Fruit fly (Drosophila melanogaster) whole organism, adult: ENCODE measurements around the gene Acsf2.
A peak's percentile ranks its signal among the peaks of the same experiment; 100 is the strongest.

Experiments
- CG11617 ChIP-seq: fragments of 200-800 bp; sonication (Bioruptor generic); optimal IDR thresholded peaks from 2 replicates; lab custom pipeline; 2017; ENCODE audit warnings: mild to moderate bottlenecking, missing biosample characterization, missing genetic modification reagents, missing genetic modification characterization
- CG12768 ChIP-seq: fragments of 200-800 bp; sonication (Bioruptor generic); optimal IDR thresholded peaks from 2 replicates; lab custom pipeline; 2017; ENCODE audit warnings: missing biosample characterization, missing genetic modification characterization, mild to moderate bottlenecking, moderate library complexity, missing genetic modification reagents
- CG14711 ChIP-seq: fragments of 200-800 bp; sonication (Bioruptor generic); optimal IDR thresholded peaks from 2 replicates; lab custom pipeline; 2018; ENCODE audit warnings: missing biosample characterization, mild to moderate bottlenecking, missing genetic modification characterization, moderate library complexity
- CG1620 ChIP-seq: fragments of 200-800 bp; sonication (Bioruptor generic); optimal IDR thresholded peaks from 2 replicates; lab custom pipeline; 2016; ENCODE audit warnings: missing biosample characterization, missing genetic modification characterization
- CG33017 ChIP-seq: fragments of 200-800 bp; sonication (Bioruptor generic); optimal IDR thresholded peaks from 2 replicates; lab custom pipeline; 2018; ENCODE audit warnings: missing biosample characterization, mild to moderate bottlenecking, missing genetic modification characterization, moderate library complexity
- CG5204 ChIP-seq: fragments of 200-800 bp; sonication (Bioruptor generic); optimal IDR thresholded peaks from 2 replicates; lab custom pipeline; 2016; ENCODE audit warnings: missing biosample characterization, missing genetic modification characterization
- CG7045 ChIP-seq: fragments of 200-800 bp; sonication (Bioruptor generic); optimal IDR thresholded peaks from 2 replicates; lab custom pipeline; 2017; ENCODE audit warnings: missing biosample characterization, mild to moderate bottlenecking, missing genetic modification characterization
- CG7101 ChIP-seq: fragments of 200-800 bp; sonication (Bioruptor generic); optimal IDR thresholded peaks from 2 replicates; lab custom pipeline; 2018; ENCODE audit warnings: missing biosample characterization, mild to moderate bottlenecking, missing genetic modification characterization, moderate library complexity
- Clk ChIP-seq: fragments of 200-800 bp; sonication (Bioruptor generic); optimal IDR thresholded peaks from 2 replicates; lab custom pipeline; 2017; ENCODE audit warnings: missing biosample characterization, missing genetic modification characterization
- Crg-1 ChIP-seq: fragments of 200-800 bp; sonication (Bioruptor generic); optimal IDR thresholded peaks from 2 replicates; lab custom pipeline; 2016; ENCODE audit warnings: missing biosample characterization, missing genetic modification characterization
- Hr96 ChIP-seq: fragments of 200-800 bp; sonication (Bioruptor generic); optimal IDR thresholded peaks from 2 replicates; lab custom pipeline; 2016; ENCODE audit warnings: missing biosample characterization, missing genetic modification characterization
- Mnt ChIP-seq: fragments of 200-800 bp; sonication (Bioruptor generic); optimal IDR thresholded peaks from 2 replicates; lab custom pipeline; 2016; ENCODE audit warnings: missing biosample characterization, mild to moderate bottlenecking, missing genetic modification characterization
- bab1 ChIP-seq: fragments of 200-800 bp; sonication (Bioruptor generic); optimal IDR thresholded peaks from 3 replicates; lab custom pipeline; 2019; ENCODE audit warnings: missing biosample characterization, mild to moderate bottlenecking, missing genetic modification characterization, moderate library complexity
- cic ChIP-seq: fragments of 200-800 bp; sonication (Bioruptor generic); optimal IDR thresholded peaks from 2 replicates; lab custom pipeline; 2017; ENCODE audit warnings: missing biosample characterization, mild to moderate bottlenecking, missing genetic modification characterization, moderate library complexity
- cnc ChIP-seq, 2 experiments: fragments of >200 bp; optimal IDR thresholded peaks; 2 replicates each; lab custom pipeline; 2017
- kay ChIP-seq: fragments of 200-800 bp; sonication (Bioruptor generic); peaks from one replicate; lab custom pipeline; 2016; ENCODE audit warnings: missing biosample characterization, missing genetic modification characterization, borderline replicate concordance
- ovo ChIP-seq: fragments of 200-800 bp; sonication (Bioruptor generic); optimal IDR thresholded peaks from 2 replicates; lab custom pipeline; 2016; ENCODE audit warnings: missing biosample characterization, missing genetic modification characterization
- pad ChIP-seq: fragments of 200-800 bp; sonication (Bioruptor generic); optimal IDR thresholded peaks from 3 replicates; lab custom pipeline; 2017; ENCODE audit warnings: missing biosample characterization, missing genetic modification characterization, mild to moderate bottlenecking, moderate library complexity, missing genetic modification reagents
- tj ChIP-seq: fragments of 200-800 bp; sonication (Bioruptor generic); optimal IDR thresholded peaks from 3 replicates; lab custom pipeline; 2017; ENCODE audit warnings: missing biosample characterization, mild to moderate bottlenecking, missing genetic modification characterization, moderate library complexity
- toe ChIP-seq: fragments of 200-800 bp; sonication (Bioruptor generic); optimal IDR thresholded peaks from 2 replicates; lab custom pipeline; 2016; ENCODE audit warnings: missing biosample characterization, missing genetic modification characterization

Acsf2 gene

dm6 chr2L:5300785-5301616 is 41.0 kb downstream of the Acsf2 start:
- TF ChIP-seq kay (GFP tag; lab: Kevin White, UChicago) (peak; percentile 82), tj (GFP tag; lab: Kevin White, UChicago) (peak; percentile 33), CG14711 (tag; lab: Kevin White, UChicago) (no peak), pad (peak; percentile 39), Hr96 (GFP tag; lab: Kevin White, UChicago) (no peak), CG7045 (GFP tag; lab: Kevin White, UChicago) (no peak), CG1620 (GFP tag; lab: Kevin White, UChicago) (no peak), Crg-1 (GFP tag; lab: Kevin White, UChicago) (no peak), Mnt (GFP tag; lab: Kevin White, UChicago) (peak; percentile 63), CG33017 (tag; lab: Kevin White, UChicago) (peak; percentile 6), CG7101 (tag; lab: Kevin White, UChicago) (no peak), toe (GFP tag; lab: Kevin White, UChicago) (no peak), CG12768 (GFP tag; lab: Kevin White, UChicago) (peak; percentile 78), ovo (GFP tag; lab: Kevin White, UChicago) (peak; percentile 80), cnc (optimal IDR thresholded peaks at IDR 0.05; lab: Kevin White, UChicago) (no peak), CG5204 (no peak), bab1 (GFP tag; lab: Kevin White, UChicago) (no peak), Clk (GFP tag; lab: Kevin White, UChicago) (peak; percentile 99), CG11617 (GFP tag; lab: Kevin White, UChicago) (no peak), cic (GFP tag; lab: Kevin White, UChicago) (peak; percentile 80)

DNA sequence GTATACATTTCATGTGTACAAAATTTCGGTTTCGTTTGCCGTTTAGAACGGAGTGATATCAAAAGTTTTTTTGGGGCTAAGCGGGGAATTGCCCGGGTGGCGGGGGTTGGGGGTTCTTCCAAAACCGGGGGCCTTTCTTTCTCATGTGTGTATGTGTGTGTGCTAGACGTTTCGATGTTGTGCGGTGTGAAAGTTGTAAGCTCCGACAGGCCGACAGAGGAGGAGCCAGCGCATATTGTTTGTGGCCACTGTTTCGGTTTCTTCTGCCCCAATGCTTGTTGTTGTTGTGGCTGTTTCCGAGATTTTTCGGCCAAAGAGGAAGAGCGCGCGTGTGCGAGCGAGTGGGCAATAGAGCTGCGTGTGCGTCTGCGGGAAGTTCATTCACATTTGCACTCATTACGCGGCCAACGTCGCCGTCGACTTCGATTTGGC is 41.8 kb downstream of the Acsf2 start:
- TF ChIP-seq Crg-1 (GFP tag; lab: Kevin White, UChicago): no peak
- TF ChIP-seq Mnt (GFP tag; lab: Kevin White, UChicago): no peak
- TF ChIP-seq toe (GFP tag; lab: Kevin White, UChicago): no peak
- TF ChIP-seq CG7045 (GFP tag; lab: Kevin White, UChicago): no peak
- TF ChIP-seq cnc (optimal IDR thresholded peaks at IDR 0.05; lab: Kevin White, UChicago): no peak
- TF ChIP-seq bab1 (GFP tag; lab: Kevin White, UChicago): no peak
- TF ChIP-seq CG12768 (GFP tag; lab: Kevin White, UChicago): no peak
- no peak for TF ChIP-seq pad
- TF ChIP-seq Clk (GFP tag; lab: Kevin White, UChicago): no peak
- TF ChIP-seq CG1620 (GFP tag; lab: Kevin White, UChicago): no peak
- no peak for TF ChIP-seq tj (GFP tag; lab: Kevin White, UChicago)

- TF ChIP-seq kay (GFP tag; lab: Kevin White, UChicago) (no peak), cic (GFP tag; lab: Kevin White, UChicago) (peak; percentile 17)
These were observed 42.4 kb downstream of the Acsf2 start for dm6 chr2L:5299628-5299986.

- TF ChIP-seq CG12768 (GFP tag; lab: Kevin White, UChicago) (peak; percentile 7), CG11617 (GFP tag; lab: Kevin White, UChicago) (peak; percentile 69), Mnt (GFP tag; lab: Kevin White, UChicago) (peak; percentile 3), CG33017 (tag; lab: Kevin White, UChicago) (peak; percentile 74), CG14711 (tag; lab: Kevin White, UChicago) (peak; percentile 75), cnc (optimal IDR thresholded peaks at IDR 0.05; lab: Kevin White, UChicago) (no peak), CG7045 (GFP tag; lab: Kevin White, UChicago) (peak; percentile 15), ovo (GFP tag; lab: Kevin White, UChicago) (peak; percentile 14), bab1 (GFP tag; lab: Kevin White, UChicago) (peak; percentile 80), Clk (GFP tag; lab: Kevin White, UChicago) (no peak), Hr96 (GFP tag; lab: Kevin White, UChicago) (no peak), cic (GFP tag; lab: Kevin White, UChicago) (no peak), kay (GFP tag; lab: Kevin White, UChicago) (no peak), Crg-1 (GFP tag; lab: Kevin White, UChicago) (peak; percentile 54), CG7101 (tag; lab: Kevin White, UChicago) (peak; percentile 81), toe (GFP tag; lab: Kevin White, UChicago) (no peak), CG5204 (peak; percentile 10), tj (GFP tag; lab: Kevin White, UChicago) (peak; percentile 86), CG1620 (GFP tag; lab: Kevin White, UChicago) (peak; percentile 37), pad (peak; percentile 31)
These were observed 42.9 kb downstream of the Acsf2 start for dm6 chr2L:5298978-5299627.

DNA sequence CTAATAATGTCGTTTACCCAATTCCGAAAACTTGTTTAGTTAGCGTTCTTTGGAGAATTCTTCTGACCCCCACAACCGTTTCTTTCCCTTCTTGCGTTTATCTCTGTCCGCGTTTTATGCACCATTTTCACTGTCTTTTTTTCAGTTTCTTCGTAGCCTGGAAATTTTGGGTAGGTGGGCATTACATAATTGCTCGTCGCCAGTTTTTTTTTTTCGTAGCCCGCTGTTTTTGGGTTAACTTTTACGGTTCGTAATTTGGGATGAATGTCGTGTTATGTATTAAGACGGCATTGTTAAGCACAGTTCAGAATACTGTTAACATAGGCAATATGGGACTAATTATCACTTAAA is 44.1 kb downstream of the Acsf2 start:
- no peak for TF ChIP-seq CG7101 (tag; lab: Kevin White, UChicago)
- peak; percentile 70 for TF ChIP-seq tj (GFP tag; lab: Kevin White, UChicago)
